Worm (Caenorhabditis elegans) whole organism, mixed stage, embryonic: ENCODE results near the gene M60.4.

ENCODE experiments used
- M03D4.4 ChIP-seq: sonication (generic microtip); optimal IDR thresholded peaks from 2 replicates; lab custom pipeline; 2017; ENCODE audit warnings: mild to moderate bottlenecking, missing genetic modification characterization, missing compliant biosample characterization
- bed-3 ChIP-seq: fragments of 200-800 bp; sonication (Bioruptor generic); optimal IDR thresholded peaks from 3 replicates; lab custom pipeline; 2018; ENCODE audit warnings: mild to moderate bottlenecking, missing genetic modification characterization, moderate library complexity, missing compliant biosample characterization
- ceh-39 ChIP-seq: fragments of 150-350 bp; optimal IDR thresholded peaks from 2 replicates; lab custom pipeline; 2014; ENCODE audit warnings: missing biosample characterization, missing genetic modification characterization
- ceh-43 ChIP-seq: fragments of 200-800 bp; sonication (Bioruptor generic); optimal IDR thresholded peaks from 2 replicates; lab custom pipeline; 2018; ENCODE audit warnings: mild to moderate bottlenecking, missing genetic modification characterization, moderate library complexity, missing compliant biosample characterization
- ceh-83 ChIP-seq: fragments of 200-800 bp; sonication (Bioruptor generic); optimal IDR thresholded peaks from 2 replicates; lab custom pipeline; 2018; ENCODE audit warnings: mild to moderate bottlenecking, missing genetic modification characterization, missing compliant biosample characterization
- ces-1 ChIP-seq: fragments of 150-350 bp; optimal IDR thresholded peaks from 2 replicates; lab custom pipeline; 2014; ENCODE audit warnings: missing biosample characterization, missing genetic modification reagents, missing genetic modification characterization
- cnd-1 ChIP-seq: fragments of 200-800 bp; sonication (Bioruptor generic); optimal IDR thresholded peaks from 2 replicates; lab custom pipeline; 2018; ENCODE audit warnings: mild to moderate bottlenecking, missing genetic modification characterization, missing compliant biosample characterization
- drap-1 ChIP-seq: fragments of 200-800 bp; sonication (Bioruptor generic); optimal IDR thresholded peaks from 3 replicates; lab custom pipeline; 2018; ENCODE audit warnings: mild to moderate bottlenecking, missing genetic modification characterization, missing compliant biosample characterization
- elt-1 ChIP-seq: sonication (generic microtip); optimal IDR thresholded peaks from 2 replicates; lab custom pipeline; 2017; ENCODE audit warnings: missing genetic modification characterization, mild to moderate bottlenecking, missing compliant biosample characterization, antibody characterized with exemption, moderate library complexity, borderline replicate concordance; ENCODE audit not compliant: insufficient read depth
- flh-1 ChIP-seq: fragments of 200-800 bp; sonication (Bioruptor generic); optimal IDR thresholded peaks from 2 replicates; lab custom pipeline; 2018; ENCODE audit warnings: mild to moderate bottlenecking, missing genetic modification characterization, moderate library complexity, missing compliant biosample characterization
- ham-2 ChIP-seq: fragments of 200-800 bp; sonication (Bioruptor generic); optimal IDR thresholded peaks from 2 replicates; lab custom pipeline; 2018; ENCODE audit warnings: mild to moderate bottlenecking, missing genetic modification characterization, missing compliant biosample characterization
- hlh-1 ChIP-seq: fragments of 150-350 bp; optimal IDR thresholded peaks from 2 replicates; lab custom pipeline; 2014; ENCODE audit warnings: missing biosample characterization, missing genetic modification reagents, missing genetic modification characterization
- lin-13 ChIP-seq: fragments of 150-350 bp; optimal IDR thresholded peaks from 2 replicates; lab custom pipeline; 2014; ENCODE audit warnings: missing biosample characterization, missing genetic modification characterization
- lin-32 ChIP-seq: fragments of 200-800 bp; sonication (Bioruptor generic); optimal IDR thresholded peaks from 2 replicates; lab custom pipeline; 2018; ENCODE audit warnings: mild to moderate bottlenecking, missing genetic modification characterization, missing compliant biosample characterization
- lsy-2 ChIP-seq: fragments of 150-350 bp; optimal IDR thresholded peaks from 2 replicates; lab custom pipeline; 2014; ENCODE audit warnings: missing biosample characterization, missing genetic modification characterization
- mab-5 ChIP-seq: fragments of 150-350 bp; optimal IDR thresholded peaks from 2 replicates; lab custom pipeline; 2014; ENCODE audit warnings: missing biosample characterization, missing genetic modification characterization
- mep-1 ChIP-seq: fragments of 150-350 bp; optimal IDR thresholded peaks from 2 replicates; lab custom pipeline; 2017; ENCODE audit warnings: missing biosample characterization, missing genetic modification reagents, missing genetic modification characterization, inconsistent platforms
- mls-2 ChIP-seq: sonication (generic microtip); optimal IDR thresholded peaks from 2 replicates; lab custom pipeline; 2016; ENCODE audit warnings: mild to moderate bottlenecking, missing genetic modification characterization, moderate library complexity, missing compliant biosample characterization
- nhr-12 ChIP-seq: fragments of 150-350 bp; optimal IDR thresholded peaks from 2 replicates; lab custom pipeline; 2014; ENCODE audit warnings: missing biosample characterization, missing genetic modification characterization
- nhr-2 ChIP-seq: fragments of 150-350 bp; optimal IDR thresholded peaks from 2 replicates; lab custom pipeline; 2014; ENCODE audit warnings: missing biosample characterization, missing genetic modification characterization
- nhr-237 ChIP-seq: fragments of 150-350 bp; optimal IDR thresholded peaks from 2 replicates; lab custom pipeline; 2014; ENCODE audit warnings: missing biosample characterization, missing genetic modification characterization
- nhr-76 ChIP-seq: sonication (generic microtip); optimal IDR thresholded peaks from 2 replicates; lab custom pipeline; 2017; ENCODE audit warnings: missing biosample characterization, missing genetic modification characterization
- pha-4 ChIP-seq: fragments of 150-350 bp; optimal IDR thresholded peaks from 2 replicates; lab custom pipeline; 2018; ENCODE audit warnings: missing biosample characterization, missing genetic modification reagents, missing genetic modification characterization
- sem-2 ChIP-seq: fragments of 200-800 bp; sonication (Bioruptor generic); optimal IDR thresholded peaks from 2 replicates; lab custom pipeline; 2018; ENCODE audit warnings: mild to moderate bottlenecking, missing genetic modification characterization, missing compliant biosample characterization
- snpc-4 ChIP-seq: fragments of 150-350 bp; optimal IDR thresholded peaks from 2 replicates; lab custom pipeline; 2014; ENCODE audit warnings: missing biosample characterization, missing genetic modification characterization
- sptf-1 ChIP-seq: sonication (generic microtip); optimal IDR thresholded peaks from 2 replicates; lab custom pipeline; 2017; ENCODE audit warnings: mild to moderate bottlenecking, missing genetic modification characterization, moderate library complexity, missing compliant biosample characterization
- tbx-8 ChIP-seq: fragments of 200-800 bp; sonication (Bioruptor generic); optimal IDR thresholded peaks from 2 replicates; lab custom pipeline; 2018; ENCODE audit warnings: mild to moderate bottlenecking, missing genetic modification characterization, moderate library complexity, missing compliant biosample characterization
- unc-120 ChIP-seq: sonication (generic microtip); optimal IDR thresholded peaks from 2 replicates; lab custom pipeline; 2017; ENCODE audit warnings: missing genetic modification characterization, missing compliant biosample characterization; ENCODE audit not compliant: poor library complexity, severe bottlenecking
- unc-39 ChIP-seq: fragments of 150-350 bp; optimal IDR thresholded peaks from 2 replicates; lab custom pipeline; 2014; ENCODE audit warnings: missing biosample characterization, missing genetic modification characterization
- zip-8 ChIP-seq: fragments of 150-350 bp; optimal IDR thresholded peaks from 2 replicates; lab custom pipeline; 2014; ENCODE audit warnings: missing biosample characterization, missing genetic modification characterization
- ztf-11 ChIP-seq: fragments of 150-350 bp; optimal IDR thresholded peaks from 2 replicates; lab custom pipeline; 2014; ENCODE audit warnings: missing biosample characterization, missing genetic modification characterization

M60.4 gene

DNA sequence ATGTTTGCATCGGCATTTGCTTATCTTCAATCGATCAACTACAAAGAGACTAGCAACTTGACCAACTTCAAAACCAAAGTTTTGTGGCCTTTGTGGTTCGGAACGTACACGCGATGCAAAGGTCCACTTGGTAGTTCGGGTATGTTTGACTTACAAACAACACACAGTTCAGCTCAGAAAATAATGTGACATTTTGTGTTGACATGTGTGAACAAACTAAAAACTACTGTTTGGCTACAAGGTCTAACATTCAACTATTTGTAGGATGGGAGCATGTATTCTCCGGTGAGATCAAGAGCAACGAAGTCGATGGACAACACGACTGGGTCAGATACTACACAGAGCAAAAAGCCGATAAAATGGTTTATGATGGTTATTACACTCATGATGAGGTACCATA is 11.0 kb upstream of the M60.4 start:
- TF ChIP-seq ces-1 (GFP tag; lab: Kevin White, UChicago) (no peak), ceh-43 (GFP tag; lab: Kevin White, UChicago) (no peak), bed-3 (GFP tag; lab: Kevin White, UChicago) (no peak), lsy-2 (tag; lab: Kevin White, UChicago) (no peak), ceh-83 (GFP tag; lab: Kevin White, UChicago) (no peak), M03D4.4 (tag; lab: Kevin White, UChicago) (no peak), elt-1 (no peak), nhr-12 (tag; lab: Kevin White, UChicago) (no peak), zip-8 (tag; lab: Kevin White, UChicago) (no peak), nhr-2 (no peak), pha-4 (tag; lab: Kevin White, UChicago) (no peak), ceh-39 (tag; lab: Kevin White, UChicago) (no peak), cnd-1 (tag; lab: Kevin White, UChicago) (no peak), mep-1 (no peak), ham-2 (GFP tag; lab: Kevin White, UChicago) (no peak), nhr-237 (tag; lab: Kevin White, UChicago) (no peak)

DNA sequence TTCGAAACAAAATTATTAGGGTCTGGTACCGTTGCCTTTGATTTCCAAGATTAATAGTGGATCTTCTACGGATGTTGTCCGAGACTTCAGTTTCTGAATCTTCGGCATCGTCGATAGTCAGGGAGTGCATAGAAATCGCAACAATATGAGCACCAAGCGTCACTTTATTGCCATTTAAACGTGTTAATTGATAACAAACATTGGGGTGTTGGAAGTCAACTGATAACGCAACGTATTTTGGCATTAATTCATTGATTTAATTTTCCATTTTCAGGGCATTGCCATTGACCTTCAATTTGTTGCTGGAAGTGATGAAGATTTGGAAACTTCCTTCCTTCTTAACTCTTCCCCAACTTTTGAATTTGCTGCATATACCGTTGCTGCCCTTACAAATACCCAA is 10.0 kb upstream of the M60.4 start, which contains the start of gene kqt-2:
TSS of gene kqt-2 (minus strand) at position 244 of the 400 bp plus-strand sequence.
- TF ChIP-seq ham-2 (GFP tag; lab: Kevin White, UChicago) (no peak), lin-13 (no peak), elt-1 (no peak), ztf-11 (tag; lab: Kevin White, UChicago) (no peak), mab-5 (tag; lab: Kevin White, UChicago) (no peak), zip-8 (tag; lab: Kevin White, UChicago) (no peak), bed-3 (GFP tag; lab: Kevin White, UChicago) (no peak), mls-2 (tag; lab: Kevin White, UChicago) (no peak), hlh-1 (tag; lab: Kevin White, UChicago) (no peak)

ce11 chrX:8243116-8243515 is 7.0 kb upstream of the M60.4 start:
- TF ChIP-seq lin-13, result no peak

ce11 chrX:8241906-8242305 is 5.8 kb upstream of the M60.4 start, which contains the start of gene endu-2:
Gene endu-2, plus strand, starts transcription at chrX:8242301.
- TF ChIP-seq tbx-8 (GFP tag; lab: Kevin White, UChicago), result no peak
- TF ChIP-seq mep-1, result no peak
- no peak for TF ChIP-seq M03D4.4 (tag; lab: Kevin White, UChicago)
- TF ChIP-seq nhr-76, result no peak
- TF ChIP-seq flh-1 (GFP tag; lab: Kevin White, UChicago), result no peak
- TF ChIP-seq ham-2 (GFP tag; lab: Kevin White, UChicago), result no peak
- TF ChIP-seq ztf-11 (tag; lab: Kevin White, UChicago), result no peak
- no peak for TF ChIP-seq drap-1 (GFP tag; lab: Kevin White, UChicago)
- no peak for TF ChIP-seq unc-39
- TF ChIP-seq unc-120, result no peak
- TF ChIP-seq ces-1 (GFP tag; lab: Kevin White, UChicago), result no peak
- no peak for TF ChIP-seq zip-8 (tag; lab: Kevin White, UChicago)
- no peak for TF ChIP-seq bed-3 (GFP tag; lab: Kevin White, UChicago)
- TF ChIP-seq lin-13, result no peak
- TF ChIP-seq lin-32 (GFP tag; lab: Kevin White, UChicago), result no peak
- no peak for TF ChIP-seq mab-5 (tag; lab: Kevin White, UChicago)
- no peak for TF ChIP-seq nhr-2
- no peak for TF ChIP-seq pha-4 (tag; lab: Kevin White, UChicago)
- no peak for TF ChIP-seq ceh-39 (tag; lab: Kevin White, UChicago)
- no peak for TF ChIP-seq nhr-237 (tag; lab: Kevin White, UChicago)

DNA sequence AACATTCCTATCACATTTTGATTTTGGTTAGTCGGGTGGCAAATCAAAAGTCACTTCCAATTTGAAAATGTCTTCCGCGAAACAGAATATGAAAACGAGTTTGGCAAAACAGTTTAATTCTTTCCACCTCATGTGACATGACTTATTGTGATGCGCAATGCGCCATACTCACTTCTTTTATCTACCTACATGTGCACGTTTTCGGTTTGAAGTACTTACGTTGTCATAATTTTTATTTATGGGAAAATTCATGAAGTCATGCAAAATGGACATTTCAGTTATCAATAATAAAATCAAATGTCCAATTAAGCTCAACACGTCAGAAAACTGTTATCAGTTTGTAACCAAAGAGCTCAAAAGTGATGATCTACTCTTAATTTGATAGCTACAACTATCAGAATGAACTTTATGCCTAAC is 2.5 kb upstream of the M60.4 start:
- TF ChIP-seq sptf-1 (tag; lab: Kevin White, UChicago), result no peak
- TF ChIP-seq sem-2, result no peak
- no peak for TF ChIP-seq snpc-4 (tag; lab: Kevin White, UChicago)
